Fruit fly (Drosophila melanogaster) whole organism, embryonic: ENCODE data around the gene Aprt.

Experiments used
- Aef1 ChIP-seq: fragments of 200-800 bp; sonication (Bioruptor generic); IDR thresholded peaks from 3 replicates; pipeline ENCODE4 v1.3.6; 2022; ENCODE audit warnings: missing biosample characterization, missing genetic modification characterization
- BEAF-32 ChIP-seq: fragments of 200-800 bp; sonication (Bioruptor generic); optimal IDR thresholded peaks from 3 replicates; lab custom pipeline; 2017; ENCODE audit warnings: missing biosample characterization, missing genetic modification characterization, mild to moderate bottlenecking, moderate library complexity, missing genetic modification reagents
- Blimp-1 ChIP-seq: fragments of 200-800 bp; sonication (Bioruptor generic); optimal IDR thresholded peaks from 3 replicates; lab custom pipeline; 2018; ENCODE audit warnings: missing biosample characterization, missing genetic modification characterization, mild to moderate bottlenecking, moderate library complexity, missing genetic modification reagents
- CG10274 ChIP-seq: fragments of 200-800 bp; sonication (Bioruptor generic); optimal IDR thresholded peaks from 3 replicates; lab custom pipeline; 2017; ENCODE audit warnings: missing biosample characterization, mild to moderate bottlenecking, missing genetic modification characterization
- CG11093 ChIP-seq: fragments of 200-800 bp; sonication (Bioruptor generic); IDR thresholded peaks from 3 replicates; pipeline ENCODE4 v1.3.6; 2022; ENCODE audit warnings: missing biosample characterization, missing genetic modification characterization
- CG11456 ChIP-seq: fragments of 200-800 bp; sonication (Bioruptor generic); IDR thresholded peaks from 3 replicates; pipeline ENCODE4 v1.3.6; 2022; ENCODE audit warnings: missing biosample characterization, missing genetic modification characterization
- CG1233 ChIP-seq: fragments of 200-800 bp; sonication (Bioruptor generic); optimal IDR thresholded peaks from 4 replicates; lab custom pipeline; 2018; ENCODE audit warnings: missing biosample characterization, mild to moderate bottlenecking, missing genetic modification characterization
- CG12391 ChIP-seq: fragments of 200-800 bp; sonication (Bioruptor generic); optimal IDR thresholded peaks from 3 replicates; lab custom pipeline; 2018; ENCODE audit warnings: missing biosample characterization, mild to moderate bottlenecking, missing genetic modification characterization, moderate library complexity
- CG13775 ChIP-seq: fragments of 200-800 bp; sonication (Bioruptor generic); optimal IDR thresholded peaks from 3 replicates; lab custom pipeline; 2017; ENCODE audit warnings: missing biosample characterization, mild to moderate bottlenecking, missing genetic modification characterization
- CG1529 ChIP-seq: fragments of 200-800 bp; sonication (Bioruptor generic); optimal IDR thresholded peaks from 3 replicates; lab custom pipeline; 2018; ENCODE audit warnings: missing biosample characterization, missing genetic modification characterization
- CG2712 ChIP-seq: fragments of 200-800 bp; optimal IDR thresholded peaks from 3 replicates; lab custom pipeline; 2019; ENCODE audit warnings: missing biosample characterization, mild to moderate bottlenecking, missing genetic modification characterization, moderate library complexity
- CG31388 ChIP-seq: fragments of 200-800 bp; sonication (Bioruptor generic); optimal IDR thresholded peaks from 2 replicates; lab custom pipeline; 2016; ENCODE audit warnings: missing biosample characterization, missing genetic modification characterization
- CG33213 ChIP-seq: fragments of 200-800 bp; sonication (Bioruptor generic); optimal IDR thresholded peaks from 3 replicates; lab custom pipeline; 2016; ENCODE audit warnings: missing biosample characterization, missing genetic modification characterization
- CG34224 ChIP-seq: fragments of 200-800 bp; sonication (Bioruptor generic); IDR thresholded peaks from 3 replicates; pipeline ENCODE4 v1.3.6; 2022; ENCODE audit warnings: missing biosample characterization, missing genetic modification characterization; ENCODE audit not compliant: partially characterized antibody
- CG3838 ChIP-seq: fragments of 200-800 bp; sonication (Bioruptor generic); optimal IDR thresholded peaks from 3 replicates; lab custom pipeline; 2016; ENCODE audit warnings: missing biosample characterization, missing genetic modification characterization
- CG3995 ChIP-seq: fragments of 200-800 bp; sonication (Bioruptor generic); optimal IDR thresholded peaks from 3 replicates; lab custom pipeline; 2016; ENCODE audit warnings: missing biosample characterization, missing genetic modification characterization
- CG4328 ChIP-seq: fragments of 200-800 bp; sonication (Bioruptor generic); optimal IDR thresholded peaks from 3 replicates; lab custom pipeline; 2017; ENCODE audit warnings: missing biosample characterization, missing genetic modification reagents, missing genetic modification characterization
- CG4617 ChIP-seq: fragments of 200-800 bp; sonication (Bioruptor generic); optimal IDR thresholded peaks from 3 replicates; lab custom pipeline; 2016; ENCODE audit warnings: missing biosample characterization, missing genetic modification characterization, borderline replicate concordance
- CG6175 ChIP-seq: fragments of 200-800 bp; sonication (Bioruptor generic); IDR thresholded peaks from 3 replicates; pipeline ENCODE4 v1.3.6; 2022; ENCODE audit warnings: missing biosample characterization, missing genetic modification characterization
- CG7928 ChIP-seq: fragments of 200-800 bp; sonication (Bioruptor generic); optimal IDR thresholded peaks from 2 replicates; lab custom pipeline; 2017; ENCODE audit warnings: missing biosample characterization, mild to moderate bottlenecking, missing genetic modification characterization
- D19B ChIP-seq: fragments of 200-800 bp; sonication (Bioruptor generic); optimal IDR thresholded peaks from 2 replicates; lab custom pipeline; 2017; ENCODE audit warnings: missing biosample characterization, mild to moderate bottlenecking, missing genetic modification characterization
- Drgx ChIP-seq: fragments of 200-800 bp; sonication (Bioruptor generic); IDR thresholded peaks from 2 replicates; pipeline ENCODE4 v1.3.6; 2022; ENCODE audit warnings: missing biosample characterization, missing genetic modification characterization
- Elba2 ChIP-seq: fragments of 200-800 bp; sonication (Bioruptor generic); optimal IDR thresholded peaks from 3 replicates; lab custom pipeline; 2016; ENCODE audit warnings: missing biosample characterization, missing genetic modification characterization
- Hr39 ChIP-seq: fragments of >200 bp; optimal IDR thresholded peaks from 2 replicates; lab custom pipeline; 2017
- Max ChIP-seq: fragments of 200-800 bp; sonication (Bioruptor generic); optimal IDR thresholded peaks from 2 replicates; lab custom pipeline; 2016; ENCODE audit warnings: missing biosample characterization, mild to moderate bottlenecking, missing genetic modification characterization
- NFAT ChIP-seq: fragments of 200-800 bp; sonication (Bioruptor generic); IDR thresholded peaks from 2 replicates; pipeline ENCODE4 v1.3.6; 2022; ENCODE audit warnings: missing biosample characterization, missing genetic modification characterization
- Oaz ChIP-seq: fragments of 200-800 bp; sonication (Bioruptor generic); IDR thresholded peaks from 2 replicates; pipeline ENCODE4 v1.3.6; 2022; ENCODE audit warnings: missing biosample characterization, missing genetic modification characterization
- Sox100B ChIP-seq: fragments of 200-800 bp; sonication (Bioruptor generic); optimal IDR thresholded peaks from 3 replicates; lab custom pipeline; 2018; ENCODE audit warnings: missing biosample characterization, mild to moderate bottlenecking, missing genetic modification characterization
- Xbp1 ChIP-seq: fragments of 200-800 bp; sonication (Bioruptor generic); optimal IDR thresholded peaks from 3 replicates; lab custom pipeline; 2016; ENCODE audit warnings: missing biosample characterization, mild to moderate bottlenecking, missing genetic modification characterization
- Xrp1 ChIP-seq: fragments of 200-800 bp; sonication (Bioruptor generic); IDR thresholded peaks from 2 replicates; pipeline ENCODE4 v1.3.6; 2022; ENCODE audit warnings: missing biosample characterization, missing genetic modification characterization
- al ChIP-seq: fragments of 200-800 bp; sonication (Bioruptor generic); IDR thresholded peaks from 2 replicates; pipeline ENCODE4 v1.3.6; 2022; ENCODE audit warnings: missing biosample characterization, missing genetic modification characterization
- aop ChIP-seq: fragments of 200-800 bp; sonication (Bioruptor generic); IDR thresholded peaks from 2 replicates; pipeline ENCODE4 v1.3.6; 2022; ENCODE audit warnings: missing biosample characterization, missing genetic modification characterization
- chm ChIP-seq: fragments of 200-800 bp; sonication (Bioruptor generic); IDR thresholded peaks from 2 replicates; pipeline ENCODE4 v1.3.6; 2022; ENCODE audit warnings: missing biosample characterization, missing genetic modification characterization
- dati ChIP-seq: fragments of 200-800 bp; sonication (Bioruptor generic); IDR thresholded peaks from 2 replicates; pipeline ENCODE4 v1.3.6; 2022; ENCODE audit warnings: missing biosample characterization, missing genetic modification characterization
- dmrt11E ChIP-seq: fragments of 200-800 bp; sonication (Bioruptor generic); optimal IDR thresholded peaks from 3 replicates; lab custom pipeline; 2018; ENCODE audit warnings: missing biosample characterization, mild to moderate bottlenecking, missing genetic modification characterization, moderate library complexity
- esg ChIP-seq: fragments of 200-800 bp; sonication (Bioruptor generic); conservative IDR thresholded peaks from 2 replicates; pipeline ENCODE4 v1.3.6; 2022; ENCODE audit warnings: missing biosample characterization, missing genetic modification characterization
- fd96Cb ChIP-seq: fragments of 200-800 bp; sonication (Bioruptor generic); optimal IDR thresholded peaks from 2 replicates; lab custom pipeline; 2018; ENCODE audit warnings: missing biosample characterization, mild to moderate bottlenecking, missing genetic modification characterization, moderate library complexity
- ftz-f1 ChIP-seq: fragments of 200-800 bp; sonication (Bioruptor generic); optimal IDR thresholded peaks from 2 replicates; lab custom pipeline; 2016; ENCODE audit warnings: missing biosample characterization, missing genetic modification characterization
- gt ChIP-seq: fragments of 200-800 bp; sonication (Bioruptor generic); IDR thresholded peaks from 2 replicates; pipeline ENCODE4 v1.3.6; 2022; ENCODE audit warnings: missing biosample characterization, missing genetic modification characterization
- jing ChIP-seq: fragments of 200-800 bp; sonication (Bioruptor generic); optimal IDR thresholded peaks from 2 replicates; lab custom pipeline; 2018; ENCODE audit warnings: missing biosample characterization, mild to moderate bottlenecking, missing genetic modification characterization
- jumu ChIP-seq: fragments of 200-800 bp; sonication (Bioruptor generic); optimal IDR thresholded peaks from 3 replicates; lab custom pipeline; 2016; ENCODE audit warnings: missing biosample characterization, missing genetic modification characterization
- kay ChIP-seq: fragments of 200-800 bp; sonication (Bioruptor generic); optimal IDR thresholded peaks from 2 replicates; lab custom pipeline; 2016; ENCODE audit warnings: missing biosample characterization, missing genetic modification characterization
- knrl ChIP-seq: fragments of 200-800 bp; sonication (Bioruptor generic); IDR thresholded peaks from 3 replicates; pipeline ENCODE4 v1.3.6; 2022; ENCODE audit warnings: missing biosample characterization, missing genetic modification characterization; ENCODE audit not compliant: partially characterized antibody
- mld ChIP-seq: fragments of 200-800 bp; sonication (Bioruptor generic); IDR thresholded peaks from 3 replicates; pipeline ENCODE4 v1.3.6; 2022; ENCODE audit warnings: missing biosample characterization, missing genetic modification characterization; ENCODE audit not compliant: partially characterized antibody
- nom ChIP-seq: fragments of 200-800 bp; sonication (Bioruptor generic); optimal IDR thresholded peaks from 2 replicates; lab custom pipeline; 2017; ENCODE audit warnings: missing biosample characterization, missing genetic modification characterization, mild to moderate bottlenecking, moderate library complexity, missing genetic modification reagents
- pnt ChIP-seq: fragments of 200-800 bp; sonication (Bioruptor generic); optimal IDR thresholded peaks from 3 replicates; lab custom pipeline; 2016; ENCODE audit warnings: missing biosample characterization, missing genetic modification characterization
- sens-2 ChIP-seq: fragments of 200-800 bp; sonication (Bioruptor generic); IDR thresholded peaks from 2 replicates; pipeline ENCODE4 v1.3.6; 2022; ENCODE audit warnings: missing biosample characterization, missing genetic modification characterization
- slp2 ChIP-seq: fragments of 200-800 bp; sonication (Bioruptor generic); optimal IDR thresholded peaks from 2 replicates; lab custom pipeline; 2016; ENCODE audit warnings: missing biosample characterization, missing genetic modification characterization
- wek ChIP-seq: fragments of 200-800 bp; sonication (Bioruptor generic); optimal IDR thresholded peaks from 3 replicates; lab custom pipeline; 2018; ENCODE audit warnings: missing biosample characterization, mild to moderate bottlenecking, missing genetic modification characterization, moderate library complexity
- z ChIP-seq: fragments of 200-800 bp; sonication (Bioruptor generic); IDR thresholded peaks from 3 replicates; pipeline ENCODE4 v1.3.6; 2022; ENCODE audit warnings: missing biosample characterization, missing genetic modification characterization
- zf30C ChIP-seq: fragments of 200-800 bp; sonication (Bioruptor generic); optimal IDR thresholded peaks from 3 replicates; lab custom pipeline; 2018; ENCODE audit warnings: missing biosample characterization, mild to moderate bottlenecking, missing genetic modification characterization

Aprt gene

DNA sequence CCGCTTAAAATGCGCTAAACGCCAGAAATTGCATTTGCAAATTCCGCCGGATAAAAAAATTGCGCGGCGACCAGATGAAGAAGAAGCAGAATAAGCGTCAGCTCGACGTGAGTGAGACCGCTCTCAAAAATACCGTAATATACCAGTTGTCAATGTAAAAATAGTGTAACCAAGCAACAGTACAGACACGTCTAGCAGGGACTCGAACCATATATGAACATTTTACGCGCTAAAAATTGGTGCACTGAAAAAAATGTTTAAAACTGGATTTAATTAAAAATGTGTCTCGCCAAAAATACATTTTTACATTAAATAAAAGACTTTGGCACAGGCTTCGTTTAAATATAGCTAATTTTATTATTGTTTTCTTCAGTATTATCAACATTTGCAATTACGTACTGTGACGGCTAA is 8.6 kb downstream of the Aprt start, which contains the start of gene dre4 (continued):
- TF ChIP-seq CG7928 (GFP tag; lab: Kevin White, UChicago) (peak; percentile 43), kay (GFP tag; lab: Kevin White, UChicago) (peak; percentile 46), D19B (GFP tag; lab: Kevin White, UChicago) (peak; percentile 53), esg (GFP tag; lab: Robert Waterston, UW) (peak; percentile 45; the same call in 1 of the 2 replicates), jumu (GFP tag; lab: Kevin White, UChicago) (peak; percentile 75), al (GFP tag; lab: Robert Waterston, UW) (peak; percentile 53), NFAT (GFP tag; lab: Robert Waterston, UW) (no peak), CG2712 (peak; percentile 81), CG1233 (GFP tag; lab: Kevin White, UChicago) (peak; percentile 54), slp2 (GFP tag; lab: Kevin White, UChicago) (peak; percentile 63), CG4328 (GFP tag; lab: Kevin White, UChicago) (no peak), CG3838 (GFP tag; lab: Kevin White, UChicago) (peak; percentile 20), CG3995 (peak; percentile 37), Elba2 (GFP tag; lab: Kevin White, UChicago) (peak; percentile 67), Oaz (GFP tag; lab: Robert Waterston, UW) (0 out of 2 replicates have a peak, but pooled peaks have one; percentile 29), aop (0 out of 2 replicates have a peak, but pooled peaks have one; percentile 26), CG11093 (GFP tag; lab: Robert Waterston, UW) (no peak), chm (GFP tag; lab: Robert Waterston, UW) (peak; percentile 79), dmrt11E (tag; lab: Kevin White, UChicago) (peak; percentile 72), CG34224 (GFP tag; lab: Robert Waterston, UW) (no peak), CG13775 (GFP tag; lab: Kevin White, UChicago) (peak; percentile 65), ftz-f1 (peak; percentile 20), CG4617 (GFP tag; lab: Kevin White, UChicago) (peak; percentile 64), wek (GFP tag; lab: Kevin White, UChicago) (no peak), Blimp-1 (GFP tag; lab: Kevin White, UChicago) (peak; percentile 72), Max (peak; percentile 65), knrl (GFP tag; lab: Robert Waterston, UW) (peak; percentile 60; the same call in 1 of the 3 replicates), nom (GFP tag; lab: Kevin White, UChicago) (peak; percentile 47), fd96Cb (tag; lab: Kevin White, UChicago) (peak; percentile 62), CG1529 (GFP tag; lab: Kevin White, UChicago) (peak; percentile 37), jing (GFP tag; lab: Kevin White, UChicago) (peak; percentile 23), CG11456 (GFP tag; lab: Robert Waterston, UW) (0 out of 3 replicates have a peak, but pooled peaks have one; percentile 31), BEAF-32 (GFP tag; lab: Kevin White, UChicago) (peak; percentile 63), dati (GFP tag; lab: Robert Waterston, UW) (0 out of 2 replicates have a peak, but pooled peaks have one; percentile 56), CG10274 (GFP tag; lab: Kevin White, UChicago) (no peak), CG6175 (GFP tag; lab: Robert Waterston, UW) (no peak), zf30C (GFP tag; lab: Kevin White, UChicago) (peak; percentile 95), mld (GFP tag; lab: Robert Waterston, UW) (no peak), Sox100B (GFP tag; lab: Kevin White, UChicago) (no peak), sens-2 (GFP tag; lab: Robert Waterston, UW) (peak; percentile 32; the same call in 1 of the 2 replicates), CG12391 (tag; lab: Kevin White, UChicago) (peak; percentile 79), Aef1 (GFP tag; lab: Robert Waterston, UW) (peak; percentile 57), gt (GFP tag; lab: Robert Waterston, UW) (no peak), pnt (peak; percentile 45), Xrp1 (peak; percentile 80), Hr39 (lab: Kevin White, UChicago) (no peak), z (GFP tag; lab: Robert Waterston, UW) (no peak), CG33213 (GFP tag; lab: Kevin White, UChicago) (peak; percentile 88), CG31388 (GFP tag; lab: Kevin White, UChicago) (peak; percentile 21), Xbp1 (GFP tag; lab: Kevin White, UChicago) (peak; percentile 81), Drgx (GFP tag; lab: Robert Waterston, UW) (peak; percentile 57)
